Worm (Caenorhabditis elegans) whole organism, young adult: ENCODE results near the gene uncp-18.

Experiments
- B0035.1 ChIP-seq: sonication (generic microtip); optimal IDR thresholded peaks from 2 replicates; lab custom pipeline; 2016; ENCODE audit warnings: missing genetic modification characterization, mild to moderate bottlenecking, missing compliant biosample characterization, missing genotype, missing genetic modification reagents
- B0336.3 ChIP-seq: fragments of 200-800 bp; sonication (Bioruptor generic); IDR thresholded peaks from 2 replicates; pipeline ENCODE4 v1.3.6; 2022; ENCODE audit warnings: missing genetic modification characterization, missing compliant biosample characterization
- C06A6.2 ChIP-seq: fragments of 200-800 bp; sonication (Bioruptor generic); conservative IDR thresholded peaks from 2 replicates; pipeline ENCODE4 v1.3.6; 2022; ENCODE audit warnings: missing genetic modification characterization, missing compliant biosample characterization
- F33H1.4 ChIP-seq: fragments of 200-800 bp; sonication (Bioruptor generic); IDR thresholded peaks from 2 replicates; pipeline ENCODE4 v1.3.6; 2022; ENCODE audit warnings: missing genetic modification reagents, missing genetic modification characterization, missing compliant biosample characterization
- K12H6.12 ChIP-seq: fragments of 200-800 bp; sonication (Bioruptor generic); optimal IDR thresholded peaks from 2 replicates; lab custom pipeline; 2018; ENCODE audit warnings: mild to moderate bottlenecking, missing genetic modification characterization, missing compliant biosample characterization
- Y56A3A.18 ChIP-seq: fragments of 200-800 bp; sonication (Bioruptor generic); IDR thresholded peaks from 2 replicates; pipeline ENCODE4 v1.3.6; 2022; ENCODE audit warnings: missing genetic modification reagents, missing genetic modification characterization, missing compliant biosample characterization
- Y67H2A.10 ChIP-seq: fragments of 200-800 bp; sonication (Bioruptor generic); conservative IDR thresholded peaks from 2 replicates; pipeline ENCODE4 v1.3.6; 2022; ENCODE audit warnings: missing genetic modification reagents, missing genetic modification characterization, missing compliant biosample characterization
- Y79H2A.3 ChIP-seq: fragments of 200-800 bp; sonication (Bioruptor generic); conservative IDR thresholded peaks from 2 replicates; pipeline ENCODE4 v1.3.6; 2022; ENCODE audit warnings: missing genetic modification reagents, missing genetic modification characterization, missing compliant biosample characterization
- akir-1 ChIP-seq: fragments of 200-800 bp; sonication (Bioruptor generic); optimal IDR thresholded peaks from 2 replicates; lab custom pipeline; 2018; ENCODE audit warnings: mild to moderate bottlenecking, missing genetic modification characterization, moderate library complexity, missing compliant biosample characterization
- aptf-3 ChIP-seq: fragments of 200-800 bp; sonication (Bioruptor generic); IDR thresholded peaks from 2 replicates; pipeline ENCODE4 v1.3.6; 2022; ENCODE audit warnings: missing genetic modification characterization, missing compliant biosample characterization
- attf-6 ChIP-seq: fragments of 200-800 bp; sonication (Bioruptor generic); IDR thresholded peaks from 2 replicates; pipeline ENCODE4 v1.3.6; 2022; ENCODE audit warnings: missing genetic modification reagents, missing genetic modification characterization, missing compliant biosample characterization
- cebp-1 ChIP-seq, 2 experiments: fragments of 200-800 bp in 1 of 2; sonication (Bioruptor generic) in 1 of 2; sonication (generic microtip) in 1 of 2; IDR thresholded peaks in 1 of 2; optimal IDR thresholded peaks in 1 of 2; 2 replicates each; pipeline versions ENCODE4 v1.3.6 to Lab custom; 2017 to 2022; ENCODE audit warnings: missing compliant biosample characterization in 2 of 2, missing genetic modification characterization in 2 of 2, mild to moderate bottlenecking in 1 of 2, missing genetic modification reagents in 1 of 2, moderate library complexity in 1 of 2
- cebp-2 ChIP-seq: fragments of 200-800 bp; sonication (Bioruptor generic); IDR thresholded peaks from 2 replicates; pipeline ENCODE4 v1.3.6; 2022; ENCODE audit warnings: missing genetic modification characterization, missing compliant biosample characterization
- ceh-100 ChIP-seq: fragments of 200-800 bp; sonication (Bioruptor generic); IDR thresholded peaks from 2 replicates; pipeline ENCODE4 v1.3.6; 2022; ENCODE audit warnings: missing genetic modification reagents, missing genetic modification characterization, missing compliant biosample characterization
- ceh-27 ChIP-seq: fragments of 200-800 bp; sonication (Bioruptor generic); optimal IDR thresholded peaks from 2 replicates; lab custom pipeline; 2018; ENCODE audit warnings: mild to moderate bottlenecking, missing genetic modification characterization, moderate library complexity, missing compliant biosample characterization
- ceh-58 ChIP-seq: fragments of 200-800 bp; sonication (Bioruptor generic); IDR thresholded peaks from 2 replicates; pipeline ENCODE4 v1.3.6; 2022; ENCODE audit warnings: missing genetic modification characterization, missing compliant biosample characterization
- ceh-91 ChIP-seq: fragments of 200-800 bp; sonication (Bioruptor generic); IDR thresholded peaks from 2 replicates; pipeline ENCODE4 v1.3.6; 2022; ENCODE audit warnings: missing genetic modification reagents, missing genetic modification characterization, missing compliant biosample characterization
- chd-7 ChIP-seq: sonication (generic microtip); optimal IDR thresholded peaks from 2 replicates; lab custom pipeline; 2016; ENCODE audit warnings: mild to moderate bottlenecking, missing genetic modification characterization, moderate library complexity, missing compliant biosample characterization
- dox-1 ChIP-seq: fragments of 200-800 bp; sonication (Bioruptor generic); IDR thresholded peaks from 2 replicates; pipeline ENCODE4 v1.3.6; 2022; ENCODE audit warnings: missing genetic modification reagents, missing genetic modification characterization, missing compliant biosample characterization
- dpl-1 ChIP-seq: fragments of 150-350 bp; optimal IDR thresholded peaks from 2 replicates; lab custom pipeline; 2014; ENCODE audit warnings: missing biosample characterization, missing genetic modification reagents, missing genetic modification characterization
- egl-18 ChIP-seq: fragments of 200-800 bp; sonication (Bioruptor generic); IDR thresholded peaks from 2 replicates; pipeline ENCODE4 v1.3.6; 2022; ENCODE audit warnings: missing genetic modification reagents, missing genetic modification characterization, missing compliant biosample characterization
- egl-44 ChIP-seq: fragments of 200-800 bp; sonication (Bioruptor generic); IDR thresholded peaks from 2 replicates; pipeline ENCODE4 v1.3.6; 2022; ENCODE audit warnings: missing genetic modification reagents, missing genetic modification characterization, missing compliant biosample characterization
- egrh-3 ChIP-seq: fragments of 200-800 bp; sonication (Bioruptor generic); IDR thresholded peaks from 2 replicates; pipeline ENCODE4 v1.3.6; 2022; ENCODE audit warnings: missing genetic modification reagents, missing genetic modification characterization, missing compliant biosample characterization
- ekl-4 ChIP-seq: fragments of 200-800 bp; sonication (Bioruptor generic); IDR thresholded peaks from 2 replicates; pipeline ENCODE4 v1.3.6; 2022; ENCODE audit warnings: missing genetic modification reagents, missing genetic modification characterization, missing compliant biosample characterization
- gei-17 ChIP-seq: fragments of 200-800 bp; sonication (Bioruptor generic); optimal IDR thresholded peaks from 2 replicates; lab custom pipeline; 2018; ENCODE audit warnings: mild to moderate bottlenecking, missing genetic modification characterization, missing compliant biosample characterization
- hmg-1.2 ChIP-seq: fragments of 200-800 bp; sonication (Bioruptor generic); IDR thresholded peaks from 2 replicates; pipeline ENCODE4 v1.3.6; 2022; ENCODE audit warnings: missing genetic modification reagents, missing genetic modification characterization, missing compliant biosample characterization
- hmg-20 ChIP-seq: fragments of 200-800 bp; sonication (Bioruptor generic); IDR thresholded peaks from 2 replicates; pipeline ENCODE4 v1.3.6; 2022; ENCODE audit warnings: missing genetic modification reagents, missing genetic modification characterization, missing compliant biosample characterization
- hsf-1 ChIP-seq: fragments of 200-800 bp; sonication (Bioruptor generic); IDR thresholded peaks from 2 replicates; pipeline ENCODE4 v1.3.6; 2022; ENCODE audit warnings: missing genetic modification reagents, missing genetic modification characterization, missing compliant biosample characterization
- let-526 ChIP-seq: fragments of 200-800 bp; sonication (Bioruptor generic); IDR thresholded peaks from 2 replicates; pipeline ENCODE4 v1.3.6; 2022; ENCODE audit warnings: missing genetic modification reagents, missing genetic modification characterization, missing compliant biosample characterization
- lin-40 ChIP-seq: sonication (generic microtip); optimal IDR thresholded peaks from 2 replicates; lab custom pipeline; 2016; ENCODE audit warnings: missing genetic modification characterization, mild to moderate bottlenecking, missing compliant biosample characterization, missing genotype, missing genetic modification reagents
- lsl-1 ChIP-seq: fragments of 200-800 bp; sonication (Bioruptor generic); optimal IDR thresholded peaks from 2 replicates; lab custom pipeline; 2018; ENCODE audit warnings: mild to moderate bottlenecking, missing genetic modification characterization, moderate library complexity, missing compliant biosample characterization
- madf-10 ChIP-seq: sonication (generic microtip); optimal IDR thresholded peaks from 2 replicates; lab custom pipeline; 2016; ENCODE audit warnings: mild to moderate bottlenecking, missing genetic modification characterization, missing compliant biosample characterization
- madf-8 ChIP-seq: fragments of 200-800 bp; sonication (Bioruptor generic); conservative IDR thresholded peaks from 2 replicates; pipeline ENCODE4 v1.3.6; 2022; ENCODE audit warnings: missing genetic modification reagents, missing genetic modification characterization, missing compliant biosample characterization
- pbrm-1 ChIP-seq: fragments of 200-800 bp; sonication (Bioruptor generic); IDR thresholded peaks from 2 replicates; pipeline ENCODE4 v1.3.6; 2022; ENCODE audit warnings: missing genetic modification reagents, missing genetic modification characterization, missing compliant biosample characterization
- rcor-1 ChIP-seq: fragments of 200-800 bp; sonication (Bioruptor generic); IDR thresholded peaks from 2 replicates; pipeline ENCODE4 v1.3.6; 2022; ENCODE audit warnings: missing genetic modification reagents, missing genetic modification characterization, missing compliant biosample characterization
- rec-8 ChIP-seq, 2 experiments: sonication (generic microtip); optimal IDR thresholded peaks; 2 replicates each; lab custom pipeline; 2016; ENCODE audit warnings: mild to moderate bottlenecking in 2 of 2, missing genetic modification characterization in 2 of 2, missing genetic modification reagents in 2 of 2, missing genotype in 2 of 2, missing biosample characterization in 1 of 2, missing compliant biosample characterization in 1 of 2, moderate library complexity in 1 of 2
- repo-1 ChIP-seq: sonication (generic microtip); optimal IDR thresholded peaks from 2 replicates; lab custom pipeline; 2017; ENCODE audit warnings: mild to moderate bottlenecking, missing genetic modification characterization, missing compliant biosample characterization
- snpc-1.3 ChIP-seq: sonication (generic microtip); optimal IDR thresholded peaks from 2 replicates; lab custom pipeline; 2017; ENCODE audit warnings: missing genetic modification characterization, mild to moderate bottlenecking, missing compliant biosample characterization, antibody characterized with exemption, moderate library complexity, missing genotype, missing genetic modification reagents; ENCODE audit not compliant: insufficient read depth
- snpc-3.4 ChIP-seq: sonication (generic microtip); optimal IDR thresholded peaks from 2 replicates; lab custom pipeline; 2017; ENCODE audit warnings: missing genetic modification characterization, mild to moderate bottlenecking, missing compliant biosample characterization, antibody characterized with exemption, moderate library complexity, missing genotype, missing genetic modification reagents
- unc-130 ChIP-seq: sonication (generic microtip); optimal IDR thresholded peaks from 2 replicates; lab custom pipeline; 2016; ENCODE audit warnings: missing genetic modification reagents, missing genetic modification characterization, missing compliant biosample characterization
- zim-3 ChIP-seq: sonication (generic microtip); optimal IDR thresholded peaks from 2 replicates; lab custom pipeline; 2017; ENCODE audit warnings: mild to moderate bottlenecking, missing genetic modification characterization, moderate library complexity, missing compliant biosample characterization
- ztf-18 ChIP-seq: sonication (generic microtip); optimal IDR thresholded peaks from 2 replicates; lab custom pipeline; 2016; ENCODE audit warnings: missing genotype, mild to moderate bottlenecking, missing genetic modification characterization, missing compliant biosample characterization
- ztf-25 ChIP-seq: fragments of 200-800 bp; sonication (Bioruptor generic); IDR thresholded peaks from 2 replicates; pipeline ENCODE4 v1.3.6; 2022; ENCODE audit warnings: missing genetic modification reagents, missing genetic modification characterization, missing compliant biosample characterization
- ztf-26 ChIP-seq: sonication (generic microtip); optimal IDR thresholded peaks from 2 replicates; lab custom pipeline; 2017; ENCODE audit warnings: missing genetic modification characterization, missing compliant biosample characterization
- ztf-28 ChIP-seq: fragments of 200-800 bp; sonication (Bioruptor generic); IDR thresholded peaks from 2 replicates; pipeline ENCODE4 v1.3.6; 2022; ENCODE audit warnings: missing genetic modification reagents, missing genetic modification characterization, missing compliant biosample characterization

The uncp-18 gene

DNA sequence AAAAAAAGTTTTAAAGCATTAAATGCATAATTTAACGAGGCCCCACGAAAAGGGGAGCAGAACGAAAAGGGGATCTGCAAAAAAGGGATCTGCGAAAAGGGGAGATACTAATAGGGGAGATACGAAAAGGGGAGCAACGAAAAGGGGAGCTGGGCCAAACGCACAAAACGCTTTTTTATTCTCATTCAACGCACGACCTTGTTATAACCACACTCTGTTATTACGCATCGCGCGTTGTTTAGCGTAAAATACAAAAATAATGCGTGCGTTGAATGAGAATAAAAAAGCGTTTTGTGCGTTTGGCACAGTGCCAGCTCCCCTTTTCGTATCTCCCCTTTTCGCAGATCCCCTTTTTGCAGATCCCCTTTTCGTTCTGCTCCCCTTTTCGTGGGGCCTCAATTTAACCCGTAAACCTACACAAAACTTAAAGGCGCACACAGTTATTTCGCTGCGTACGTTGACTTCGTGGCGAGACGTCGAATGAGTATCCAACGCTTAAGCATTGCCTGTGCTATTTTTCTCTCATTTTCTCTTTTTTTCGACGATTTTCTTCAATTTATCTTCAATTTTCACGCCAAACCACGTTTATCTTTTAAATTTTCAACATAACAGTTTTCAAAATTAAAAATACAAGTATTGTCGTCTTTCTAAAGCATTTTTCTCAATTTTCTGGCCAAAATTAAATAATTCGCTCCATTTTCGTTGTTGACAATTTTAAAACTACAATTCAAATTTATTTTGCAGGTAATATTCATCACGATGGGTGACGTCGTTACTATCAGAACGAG is 5.0 kb upstream of the uncp-18 start, which contains the start of gene rps-24 (continued):
- TF ChIP-seq B0035.1 (tag; lab: Kevin White, UChicago) (peak; percentile 41), dox-1 (GFP tag; lab: Robert Waterston, UW) (peak; percentile 99), akir-1 (GFP tag; lab: Kevin White, UChicago) (peak; percentile 40), madf-8 (peak; percentile 79), C06A6.2 (peak; percentile 93), ztf-28 (GFP tag; lab: Robert Waterston, UW) (peak; percentile 99), egl-44 (GFP tag; lab: Robert Waterston, UW) (peak; percentile 91), egrh-3 (GFP tag; lab: Robert Waterston, UW) (peak; percentile 95), snpc-3.4 (tag; lab: Kevin White, UChicago) (peak; percentile 49), dpl-1 (GFP tag; lab: Kevin White, UChicago) (peak; percentile 15), attf-6 (GFP tag; lab: Robert Waterston, UW) (peak; percentile 84; the same call in 1 of the 2 replicates), ztf-18 (peak; percentile 78), B0336.3 (GFP tag; lab: Robert Waterston, UW) (peak; percentile 85), lin-40 (tag; lab: Kevin White, UChicago) (peak; percentile 93), madf-10 (tag; lab: Kevin White, UChicago) (peak; percentile 91), chd-7 (tag; lab: Kevin White, UChicago) (peak; percentile 58), repo-1 (tag; lab: Kevin White, UChicago) (peak; percentile 61), Y67H2A.10 (GFP tag; lab: Robert Waterston, UW) (peak; percentile 96), egl-18 (0 out of 2 replicates have a peak, but pooled peaks have one; percentile 37), ekl-4 (peak; percentile 96), ceh-58 (peak; percentile 91; the same call in 1 of the 2 replicates), hmg-1.2 (GFP tag; lab: Robert Waterston, UW) (peak; percentile 92), ztf-25 (GFP tag; lab: Robert Waterston, UW) (peak; percentile 99), snpc-1.3 (tag; lab: Kevin White, UChicago) (peak; percentile 26), let-526 (GFP tag; lab: Robert Waterston, UW) (peak; percentile 97), lsl-1 (peak; percentile 78), gei-17 (GFP tag; lab: Kevin White, UChicago) (peak; percentile 35), cebp-2 (GFP tag; lab: Robert Waterston, UW) (peak; percentile 59; the same call in 1 of the 2 replicates), ceh-100 (GFP tag; lab: Robert Waterston, UW) (peak; percentile 100), F33H1.4 (peak; percentile 99), rcor-1 (GFP tag; lab: Robert Waterston, UW) (peak; percentile 97), ceh-91 (GFP tag; lab: Robert Waterston, UW) (peak; percentile 97), Y79H2A.3 (GFP tag; lab: Robert Waterston, UW) (peak; percentile 91), Y56A3A.18 (peak; percentile 87), K12H6.12 (tag; lab: Kevin White, UChicago) (peak; percentile 83), ztf-26 (tag; lab: Kevin White, UChicago) (peak; percentile 90), rec-8 (tag; optimal IDR thresholded peaks at IDR 0.05; lab: Kevin White, UChicago) (peak; percentile 48 to 61), hsf-1 (GFP tag; lab: Robert Waterston, UW) (peak; percentile 82), hmg-20 (GFP tag; lab: Robert Waterston, UW) (peak; percentile 71), aptf-3 (peak; percentile 68; the same call in 1 of the 2 replicates), ceh-27 (GFP tag; lab: Kevin White, UChicago) (peak; percentile 92), pbrm-1 (peak; percentile 97), cebp-1 (GFP tag; IDR thresholded peaks at IDR 0.05; lab: Robert Waterston, UW) (peak; percentile 87), cebp-1 (tag; optimal IDR thresholded peaks at IDR 0.05; lab: Kevin White, UChicago) (peak; percentile 90), zim-3 (peak; percentile 75), unc-130 (GFP tag; lab: Kevin White, UChicago) (peak; percentile 88)
